Worm (Caenorhabditis elegans) whole organism, midembryonic: ENCODE results near the gene ttr-15.

Experiments
- cog-1 ChIP-seq: sonication (generic microtip); optimal IDR thresholded peaks from 2 replicates; lab custom pipeline; 2016; ENCODE audit warnings: missing genetic modification characterization, missing compliant biosample characterization
- med-1 ChIP-seq: sonication (generic microtip); optimal IDR thresholded peaks from 2 replicates; lab custom pipeline; 2017; ENCODE audit warnings: missing genetic modification characterization, mild to moderate bottlenecking, missing compliant biosample characterization, antibody characterized with exemption, missing genetic modification reagents; ENCODE audit not compliant: insufficient read depth
- ref-1 ChIP-seq: fragments of 200-800 bp; sonication (Bioruptor generic); conservative IDR thresholded peaks from 2 replicates; pipeline ENCODE4 v1.3.6; 2022; ENCODE audit warnings: missing genetic modification reagents, missing genetic modification characterization, missing compliant biosample characterization
- ztf-23 ChIP-seq: fragments of 200-800 bp; sonication (Bioruptor generic); IDR thresholded peaks from 2 replicates; pipeline ENCODE4 v1.3.6; 2022; ENCODE audit warnings: missing genetic modification reagents, missing genetic modification characterization, missing compliant biosample characterization
- ztf-29 ChIP-seq: fragments of 200-800 bp; sonication (Bioruptor generic); IDR thresholded peaks from 2 replicates; pipeline ENCODE4 v1.3.6; 2022; ENCODE audit warnings: missing genetic modification reagents, missing genetic modification characterization, missing compliant biosample characterization

ce11 chrIII:10293946-10294345 lies 43.7 kb upstream of the ttr-15 start:
- TF ChIP-seq ref-1 (GFP tag; lab: Robert Waterston, UW) (no peak), med-1 (no peak), ztf-29 (GFP tag; lab: Robert Waterston, UW) (no peak), cog-1 (tag; lab: Kevin White, UChicago) (no peak), ztf-23 (GFP tag; lab: Robert Waterston, UW) (no peak)
